Worm (Caenorhabditis elegans): Measurements from ENCODE around the gene T03F7.7.

Gene T03F7.7

ce11 chrV:11326914-11327367 lies 15.7 kb downstream of the T03F7.7 start, which contains the start of gene tmed-10 (continued):
- no peak for TF ChIP-seq pqm-1 (tag; optimal IDR thresholded peaks at IDR 0.05)
- TF ChIP-seq unc-55 (GFP tag; optimal IDR thresholded peaks at IDR 0.05) = peak; percentile 31
- no peak for TF ChIP-seq ceh-30 (tag; optimal IDR thresholded peaks at IDR 0.05)
- TF ChIP-seq hlh-8 (tag; optimal IDR thresholded peaks at IDR 0.05) = no peak
- TF ChIP-seq mec-3 (tag; optimal IDR thresholded peaks at IDR 0.05; ENCODE audit: borderline replicate concordance) = no peak
- no peak for TF ChIP-seq ama-1 (optimal IDR thresholded peaks at IDR 0.05)
- TF ChIP-seq zip-5 (tag; optimal IDR thresholded peaks at IDR 0.05) = no peak

ce11 chrV:11329100-11329499 lies 17.9 kb downstream of the T03F7.7 start, which contains the start of gene F47G9.6:
F47G9.6 (plus strand) TSS chrV:11329400.
- TF ChIP-seq hlh-30 (tag; optimal IDR thresholded peaks at IDR 0.05; ENCODE audit: insufficient read depth) (no peak), madf-2 (tag; optimal IDR thresholded peaks at IDR 0.05) (no peak), K09A11.1 (tag; optimal IDR thresholded peaks at IDR 0.05; ENCODE audit: insufficient read depth) (no peak), ceh-22 (tag; optimal IDR thresholded peaks at IDR 0.05) (no peak), ceh-14 (tag; optimal IDR thresholded peaks at IDR 0.05) (no peak), zip-5 (tag; optimal IDR thresholded peaks at IDR 0.05) (no peak), eyg-1 (tag; optimal IDR thresholded peaks at IDR 0.05) (no peak), pha-2 (tag; optimal IDR thresholded peaks at IDR 0.05) (no peak), ets-4 (tag; optimal IDR thresholded peaks at IDR 0.05) (no peak), ceh-18 (tag; optimal IDR thresholded peaks at IDR 0.05) (no peak), ahr-1 (tag; optimal IDR thresholded peaks at IDR 0.05) (no peak), ttx-3 (tag; optimal IDR thresholded peaks at IDR 0.05) (no peak), tbx-2 (tag; optimal IDR thresholded peaks at IDR 0.05) (no peak), Y22D7AL.16 (tag; optimal IDR thresholded peaks at IDR 0.05) (no peak), ceh-34 (tag; optimal IDR thresholded peaks at IDR 0.05) (no peak), C38D4.7 (GFP tag; optimal IDR thresholded peaks at IDR 0.05) (no peak), ama-1 (optimal IDR thresholded peaks at IDR 0.05) (no peak), ztf-16 (tag; optimal IDR thresholded peaks at IDR 0.05) (no peak), elt-2 (tag; optimal IDR thresholded peaks at IDR 0.05) (no peak), fkh-6 (tag; optimal IDR thresholded peaks at IDR 0.05) (no peak)

- TF ChIP-seq che-1 (tag; optimal IDR thresholded peaks at IDR 0.05) (no peak), npax-4 (tag; optimal IDR thresholded peaks at IDR 0.05) (no peak), ama-1 (optimal IDR thresholded peaks at IDR 0.05) (no peak), unc-3 (GFP tag; conservative IDR thresholded peaks at IDR 0.05) (no peak), unc-3 (tag; optimal IDR thresholded peaks at IDR 0.05) (no peak), unc-42 (tag; optimal IDR thresholded peaks at IDR 0.05) (no peak), ceh-34 (tag; optimal IDR thresholded peaks at IDR 0.05) (no peak), hlh-8 (tag; optimal IDR thresholded peaks at IDR 0.05) (no peak), ceh-14 (tag; optimal IDR thresholded peaks at IDR 0.05) (no peak), ref-2 (tag; optimal IDR thresholded peaks at IDR 0.05) (no peak), fkh-6 (tag; optimal IDR thresholded peaks at IDR 0.05) (no peak), pha-2 (tag; optimal IDR thresholded peaks at IDR 0.05) (no peak), rnt-1 (tag; optimal IDR thresholded peaks at IDR 0.05) (no peak)
Measured at ce11 chrV:11334193-11334592, 23.0 kb downstream of the T03F7.7 start, which contains the start of gene T02E9.6. T02E9.6 (minus strand) TSS chrV:11334293.

ce11 chrV:11335757-11336418 lies 24.7 kb downstream of the T03F7.7 start:
- no peak for TF ChIP-seq fkh-6 (tag; optimal IDR thresholded peaks at IDR 0.05)
- no peak for TF ChIP-seq gmeb-2 (tag; optimal IDR thresholded peaks at IDR 0.05)
- peak; percentile 95 for TF ChIP-seq pax-1 (tag; optimal IDR thresholded peaks at IDR 0.05)
- no peak for TF ChIP-seq ztf-16 (tag; optimal IDR thresholded peaks at IDR 0.05)
- TF ChIP-seq unc-3 (GFP tag; conservative IDR thresholded peaks at IDR 0.05) = no peak
- no peak for TF ChIP-seq unc-3 (tag; optimal IDR thresholded peaks at IDR 0.05)
- no peak for TF ChIP-seq syd-9 (tag; optimal IDR thresholded peaks at IDR 0.05)
- TF ChIP-seq tbx-2 (tag; optimal IDR thresholded peaks at IDR 0.05) = no peak
- TF ChIP-seq fax-1 (tag; optimal IDR thresholded peaks at IDR 0.05) = no peak
- TF ChIP-seq ceh-18 (tag; optimal IDR thresholded peaks at IDR 0.05) = no peak
- peak; percentile 97 for TF ChIP-seq ceh-34 (tag; optimal IDR thresholded peaks at IDR 0.05)
- no peak for TF ChIP-seq eyg-1 (tag; optimal IDR thresholded peaks at IDR 0.05)
- TF ChIP-seq hlh-8 (tag; optimal IDR thresholded peaks at IDR 0.05) = no peak
- TF ChIP-seq odd-2 (tag; optimal IDR thresholded peaks at IDR 0.05) = no peak
- no peak for TF ChIP-seq ref-2 (tag; optimal IDR thresholded peaks at IDR 0.05)
- no peak for TF ChIP-seq sox-4 (tag; optimal IDR thresholded peaks at IDR 0.05)
- TF ChIP-seq sox-2 (GFP tag; IDR thresholded peaks at IDR 0.05) = no peak
- TF ChIP-seq zip-5 (tag; optimal IDR thresholded peaks at IDR 0.05) = no peak
- no peak for TF ChIP-seq ahr-1 (tag; optimal IDR thresholded peaks at IDR 0.05)
- no peak for TF ChIP-seq Y22D7AL.16 (tag; optimal IDR thresholded peaks at IDR 0.05)
- TF ChIP-seq ceh-19 (GFP tag; optimal IDR thresholded peaks at IDR 0.05) = no peak
- no peak for TF ChIP-seq nhr-232 (tag; optimal IDR thresholded peaks at IDR 0.05)
- no peak for TF ChIP-seq hlh-15 (tag; optimal IDR thresholded peaks at IDR 0.05)
- TF ChIP-seq pha-2 (tag; optimal IDR thresholded peaks at IDR 0.05) = peak; percentile 5
- no peak for TF ChIP-seq ceh-31 (tag; optimal IDR thresholded peaks at IDR 0.05)
- no peak for TF ChIP-seq che-1 (tag; optimal IDR thresholded peaks at IDR 0.05)

Measured in whole organism, late embryonic.